Worm (Caenorhabditis elegans) whole organism, midembryonic: Measurements from ENCODE around the gene Y69H2.3.

Source experiments
- T22C8.4 ChIP-seq: fragments of 200-800 bp; sonication (Bioruptor generic); IDR thresholded peaks from 2 replicates; pipeline ENCODE4 v1.3.6; 2022; ENCODE audit warnings: missing genetic modification characterization, missing compliant biosample characterization
- cog-1 ChIP-seq: sonication (generic microtip); optimal IDR thresholded peaks from 2 replicates; lab custom pipeline; 2016; ENCODE audit warnings: missing genetic modification characterization, missing compliant biosample characterization
- flt-1 ChIP-seq: fragments of 200-800 bp; sonication (Bioruptor generic); IDR thresholded peaks from 2 replicates; pipeline ENCODE4 v1.3.6; 2022; ENCODE audit warnings: missing genetic modification characterization, missing compliant biosample characterization
- klf-2 ChIP-seq: fragments of 200-800 bp; sonication (Bioruptor generic); conservative IDR thresholded peaks from 2 replicates; pipeline ENCODE4 v1.3.6; 2022; ENCODE audit warnings: missing genetic modification reagents, missing genetic modification characterization, missing compliant biosample characterization
- med-1 ChIP-seq: sonication (generic microtip); optimal IDR thresholded peaks from 2 replicates; lab custom pipeline; 2017; ENCODE audit warnings: missing genetic modification characterization, mild to moderate bottlenecking, missing compliant biosample characterization, antibody characterized with exemption, missing genetic modification reagents; ENCODE audit not compliant: insufficient read depth
- ref-1 ChIP-seq: fragments of 200-800 bp; sonication (Bioruptor generic); conservative IDR thresholded peaks from 2 replicates; pipeline ENCODE4 v1.3.6; 2022; ENCODE audit warnings: missing genetic modification reagents, missing genetic modification characterization, missing compliant biosample characterization
- tab-1 ChIP-seq: fragments of 200-800 bp; sonication (Bioruptor generic); IDR thresholded peaks from 2 replicates; pipeline ENCODE4 v1.3.6; 2022; ENCODE audit warnings: missing genetic modification characterization, missing compliant biosample characterization

DNA sequence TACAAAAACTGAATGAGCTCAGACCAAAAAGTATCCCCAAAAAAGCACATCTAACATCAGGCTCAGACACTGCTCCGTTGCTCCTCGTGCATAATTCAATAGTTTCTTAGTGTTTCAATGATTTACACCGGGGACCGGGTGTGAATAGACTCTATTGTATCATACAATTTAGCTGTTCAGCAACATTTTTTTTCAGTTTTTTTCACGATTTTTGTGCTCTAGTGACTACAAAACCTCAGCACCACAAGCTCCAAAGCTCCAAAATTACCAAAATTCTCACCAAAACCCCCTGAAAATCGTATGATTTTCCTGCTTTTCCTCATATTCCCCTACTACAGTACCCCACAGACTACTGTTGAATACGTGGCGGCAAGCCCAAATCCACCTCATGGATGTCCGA lies 13.9 kb downstream of the Y69H2.3 start, which contains the start of gene egas-2:
- no peak for TF ChIP-seq klf-2 (GFP tag; lab: Robert Waterston, UW)
- no peak for TF ChIP-seq flt-1
- no peak for TF ChIP-seq tab-1 (GFP tag; lab: Robert Waterston, UW)
- no peak for TF ChIP-seq cog-1
- no peak for TF ChIP-seq T22C8.4 (GFP tag; lab: Robert Waterston, UW)
- TF ChIP-seq med-1, result no peak
- TF ChIP-seq ref-1 (GFP tag; lab: Robert Waterston, UW), result no peak
